Worm (Caenorhabditis elegans) whole organism, midembryonic: ENCODE results near the gene nlp-67.

Source experiments
- T22C8.4 ChIP-seq: fragments of 200-800 bp; sonication (Bioruptor generic); IDR thresholded peaks from 2 replicates; pipeline ENCODE4 v1.3.6; 2022; ENCODE audit warnings: missing genetic modification characterization, missing compliant biosample characterization
- cog-1 ChIP-seq: sonication (generic microtip); optimal IDR thresholded peaks from 2 replicates; lab custom pipeline; 2016; ENCODE audit warnings: missing genetic modification characterization, missing compliant biosample characterization
- flt-1 ChIP-seq: fragments of 200-800 bp; sonication (Bioruptor generic); IDR thresholded peaks from 2 replicates; pipeline ENCODE4 v1.3.6; 2022; ENCODE audit warnings: missing genetic modification characterization, missing compliant biosample characterization
- med-1 ChIP-seq: sonication (generic microtip); optimal IDR thresholded peaks from 2 replicates; lab custom pipeline; 2017; ENCODE audit warnings: missing genetic modification characterization, mild to moderate bottlenecking, missing compliant biosample characterization, antibody characterized with exemption, missing genetic modification reagents; ENCODE audit not compliant: insufficient read depth
- ztf-29 ChIP-seq: fragments of 200-800 bp; sonication (Bioruptor generic); IDR thresholded peaks from 2 replicates; pipeline ENCODE4 v1.3.6; 2022; ENCODE audit warnings: missing genetic modification reagents, missing genetic modification characterization, missing compliant biosample characterization

DNA sequence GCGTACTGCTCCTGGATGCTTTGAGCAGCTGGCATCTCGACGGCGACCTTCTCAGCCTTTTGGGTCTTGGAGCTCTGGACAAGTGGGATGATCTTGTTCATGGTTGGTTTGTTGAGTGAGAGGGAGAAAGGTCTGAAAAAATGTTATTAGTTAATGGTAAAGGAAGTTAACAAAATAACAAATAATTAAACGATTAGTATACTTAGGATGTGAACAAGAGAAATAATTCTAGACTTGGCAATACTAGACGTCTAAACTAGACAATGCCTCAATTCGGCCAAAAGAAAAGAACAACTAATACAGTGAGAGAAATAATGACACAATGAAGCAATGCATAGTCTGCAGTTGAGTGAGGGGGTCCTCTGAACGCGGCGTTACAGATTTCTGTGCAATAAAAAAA is 26.3 kb downstream of the nlp-67 start, which contains the start of gene R11.4:
- TF ChIP-seq ztf-29 (GFP tag; lab: Robert Waterston, UW) (no peak), flt-1 (GFP tag; lab: Robert Waterston, UW) (no peak), cog-1 (tag; lab: Kevin White, UChicago) (no peak), med-1 (GFP tag; lab: Kevin White, UChicago) (no peak), T22C8.4 (no peak)
